Fruit fly (Drosophila melanogaster): ENCODE results near the gene CG42324.

The CG42324 gene

DNA sequence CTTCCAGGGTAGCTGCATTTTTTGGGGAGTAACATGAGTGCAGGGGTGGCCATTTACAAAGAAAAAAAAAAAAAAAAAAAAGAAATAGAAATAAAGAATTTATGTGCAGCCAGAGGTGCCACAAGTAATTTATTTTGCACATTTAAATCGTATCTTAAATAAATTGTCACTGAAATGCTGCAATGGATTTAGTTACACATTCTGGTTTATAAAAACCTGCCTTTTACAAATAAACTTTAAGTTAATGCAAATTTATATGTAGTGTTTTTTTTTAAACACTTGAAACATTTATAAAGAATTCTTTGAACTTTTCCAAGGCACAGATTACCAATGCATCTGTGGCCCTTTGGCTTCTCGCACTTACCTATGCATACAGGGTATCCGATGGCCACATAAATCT is 64.2 kb downstream of the CG42324 start:
- TF ChIP-seq CG1621 (tag; optimal IDR thresholded peaks at IDR 0.05): no peak
- peak; percentile 7 for TF ChIP-seq Eip75B (GFP tag; optimal IDR thresholded peaks at IDR 0.05)
- peak; percentile 63 for TF ChIP-seq CG8119 (GFP tag; IDR thresholded peaks at IDR 0.05)
- TF ChIP-seq CG6854 (GFP tag; optimal IDR thresholded peaks at IDR 0.05): no peak
- peak; percentile 45 for TF ChIP-seq Met (GFP tag; optimal IDR thresholded peaks at IDR 0.05)
- TF ChIP-seq net (GFP tag; optimal IDR thresholded peaks at IDR 0.05): no peak
- no peak for TF ChIP-seq CG31627 (GFP tag; optimal IDR thresholded peaks at IDR 0.05)
- TF ChIP-seq CG6276 (GFP tag; optimal IDR thresholded peaks at IDR 0.05): peak; percentile 19
- peak; percentile 27 for TF ChIP-seq CG3919 (GFP tag; optimal IDR thresholded peaks at IDR 0.05)
- TF ChIP-seq CG15336 (GFP tag; IDR thresholded peaks at IDR 0.05): peak; percentile 48
- TF ChIP-seq CG3032 (tag; optimal IDR thresholded peaks at IDR 0.05): no peak
- no peak for TF ChIP-seq Blimp-1 (GFP tag; optimal IDR thresholded peaks at IDR 0.05)
- no peak for TF ChIP-seq CG10669 (GFP tag; optimal IDR thresholded peaks at IDR 0.05)
- peak; percentile 36 for TF ChIP-seq achi (GFP tag; optimal IDR thresholded peaks at IDR 0.05)
- no peak for TF ChIP-seq CG8319 (GFP tag; optimal IDR thresholded peaks at IDR 0.05)
- no peak for TF ChIP-seq CG6792 (GFP tag; optimal IDR thresholded peaks at IDR 0.05)
- peak; percentile 41 for TF ChIP-seq topi (GFP tag; optimal IDR thresholded peaks at IDR 0.05)
- peak; percentile 75 for TF ChIP-seq svp (GFP tag)
- peak; percentile 41; the same call in 1 of the 3 replicates for TF ChIP-seq eg (GFP tag; IDR thresholded peaks at IDR 0.05)
- TF ChIP-seq CG6163 (GFP tag; IDR thresholded peaks at IDR 0.05): no peak
- TF ChIP-seq acj6 (GFP tag; optimal IDR thresholded peaks at IDR 0.05): peak; percentile 51
- TF ChIP-seq CG4318 (GFP tag; optimal IDR thresholded peaks at IDR 0.05): peak; percentile 65
- TF ChIP-seq Hr39 (GFP tag; optimal IDR thresholded peaks at IDR 0.05): peak; percentile 13
- no peak for TF ChIP-seq vri (GFP tag; optimal IDR thresholded peaks at IDR 0.05)
- peak; percentile 10 for TF ChIP-seq cyc (GFP tag; optimal IDR thresholded peaks at IDR 0.05)
- peak; percentile 88 for TF ChIP-seq Eip78C (GFP tag)
- TF ChIP-seq spab (GFP tag; optimal IDR thresholded peaks at IDR 0.05): peak; percentile 28
- TF ChIP-seq OdsH (GFP tag; optimal IDR thresholded peaks at IDR 0.05): peak; percentile 60
- peak; percentile 31 for TF ChIP-seq CG16779 (tag; optimal IDR thresholded peaks at IDR 0.05)
- TF ChIP-seq Eip93F (GFP tag; optimal IDR thresholded peaks at IDR 0.05): no peak
- TF ChIP-seq salr (GFP tag; optimal IDR thresholded peaks at IDR 0.05): peak in 1 of 2 experiments; percentile 73
- TF ChIP-seq Smox (GFP tag; optimal IDR thresholded peaks at IDR 0.05): peak; percentile 43
- peak; percentile 76 for TF ChIP-seq CG32006 (GFP tag; optimal IDR thresholded peaks at IDR 0.05)
- TF ChIP-seq esn (GFP tag; optimal IDR thresholded peaks at IDR 0.05): peak; percentile 58
- peak; percentile 1 for TF ChIP-seq fd59A (GFP tag; optimal IDR thresholded peaks at IDR 0.05)
- TF ChIP-seq CG34406 (GFP tag; optimal IDR thresholded peaks at IDR 0.05): no peak
- TF ChIP-seq Sox14 (GFP tag; optimal IDR thresholded peaks at IDR 0.05): peak; percentile 29
- TF ChIP-seq fd85E (GFP tag; optimal IDR thresholded peaks at IDR 0.05): no peak
- TF ChIP-seq Ets96B (tag; optimal IDR thresholded peaks at IDR 0.05): no peak
- no peak for TF ChIP-seq dac (GFP tag; optimal IDR thresholded peaks at IDR 0.05)
- TF ChIP-seq Hr38 (GFP tag; optimal IDR thresholded peaks at IDR 0.05): no peak
- no peak for TF ChIP-seq fkh (GFP tag; optimal IDR thresholded peaks at IDR 0.05)
- TF ChIP-seq Sox102F (GFP tag; optimal IDR thresholded peaks at IDR 0.05): peak; percentile 8
- no peak for TF ChIP-seq ss (GFP tag; optimal IDR thresholded peaks at IDR 0.05)
- no peak; the same call in 1 of the 2 replicates for TF ChIP-seq Gug (GFP tag; IDR thresholded peaks at IDR 0.05)
- TF ChIP-seq CG11902 (GFP tag; optimal IDR thresholded peaks at IDR 0.05): no peak
- TF ChIP-seq CG10631 (GFP tag; optimal IDR thresholded peaks at IDR 0.05): peak; percentile 51
- TF ChIP-seq Hr4 (GFP tag; optimal IDR thresholded peaks at IDR 0.05): peak; percentile 52
- no peak for TF ChIP-seq Sox15 (GFP tag; optimal IDR thresholded peaks at IDR 0.05)
- TF ChIP-seq lz (GFP tag; optimal IDR thresholded peaks at IDR 0.05): peak; percentile 33
- no peak for TF ChIP-seq dsx (GFP tag; optimal IDR thresholded peaks at IDR 0.05; ENCODE audit: poor library complexity, severe bottlenecking)
- TF ChIP-seq CG6808 (GFP tag; optimal IDR thresholded peaks at IDR 0.05): no peak
- no peak for TF ChIP-seq CG11294 (GFP tag; IDR thresholded peaks at IDR 0.05)
